Worm (Caenorhabditis elegans): ENCODE measurements around the gene C05G5.3.

The C05G5.3 gene

DNA sequence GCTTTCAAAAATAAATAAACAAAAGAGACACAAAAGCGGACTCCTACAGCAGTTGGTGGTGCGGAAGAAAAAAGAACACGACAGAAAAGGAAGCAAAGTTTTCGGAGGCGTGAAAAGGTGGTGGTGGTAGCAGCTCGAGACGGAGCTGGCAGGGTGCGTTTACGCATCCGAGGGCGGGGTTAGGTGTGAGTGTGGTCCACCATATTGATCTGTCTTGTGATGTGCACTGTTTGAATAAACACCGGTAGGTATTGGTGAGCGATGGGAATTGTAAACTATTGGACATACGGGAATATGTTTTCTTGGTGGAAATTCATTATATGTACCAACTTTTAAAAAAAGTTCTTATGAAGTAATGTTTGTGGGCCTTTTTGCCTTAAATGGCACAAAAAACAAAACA lies 9.2 kb upstream of the C05G5.3 start, which contains the start of gene C05G5.5:
C05G5.5 (minus strand) TSS at position 101 of the 400 bp plus-strand sequence.
- TF ChIP-seq ceh-40 (GFP tag; IDR thresholded peaks at IDR 0.05) (no peak), nhr-27 (tag; optimal IDR thresholded peaks at IDR 0.05) (no peak), lir-1 (GFP tag; conservative IDR thresholded peaks at IDR 0.05) (no peak), unc-62 (GFP tag; optimal IDR thresholded peaks at IDR 0.05) (no peak), ztf-3 (GFP tag; optimal IDR thresholded peaks at IDR 0.05) (no peak), rec-8 (tag; optimal IDR thresholded peaks at IDR 0.05) (no peak), pbrm-1 (GFP tag; IDR thresholded peaks at IDR 0.05) (no peak), F39B2.1 (GFP tag; IDR thresholded peaks at IDR 0.05) (no peak), C17E4.6 (GFP tag; IDR thresholded peaks at IDR 0.05) (no peak), rcor-1 (GFP tag; IDR thresholded peaks at IDR 0.05) (no peak), hrde-1 (tag; optimal IDR thresholded peaks at IDR 0.05; ENCODE audit: borderline replicate concordance) (no peak), aptf-2 (GFP tag; conservative IDR thresholded peaks at IDR 0.05) (no peak), snpc-1.1 (tag; optimal IDR thresholded peaks at IDR 0.05; ENCODE audit: insufficient read depth) (no peak), chd-7 (tag; optimal IDR thresholded peaks at IDR 0.05) (no peak), snpc-3.4 (tag; optimal IDR thresholded peaks at IDR 0.05) (no peak), zim-3 (tag; optimal IDR thresholded peaks at IDR 0.05) (no peak)

DNA sequence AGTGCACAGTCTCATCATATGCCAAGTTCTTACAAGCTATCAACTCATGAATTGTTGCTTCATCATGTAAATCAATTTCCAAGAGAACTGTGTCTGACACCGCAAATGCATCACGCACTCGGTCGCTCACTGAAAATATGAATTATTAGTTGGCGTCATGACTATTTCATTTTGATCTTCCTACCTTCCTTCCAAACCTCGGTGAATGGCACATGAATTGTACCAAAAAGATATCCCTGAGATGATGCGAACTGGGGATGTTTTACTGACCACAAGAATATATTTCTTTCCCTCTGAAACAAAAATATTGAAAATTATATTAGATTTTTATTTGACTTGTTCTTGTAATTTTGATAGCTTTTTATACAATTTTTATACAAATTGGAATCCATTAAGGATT lies 8.4 kb upstream of the C05G5.3 start:
- TF ChIP-seq madf-3 (GFP tag; IDR thresholded peaks at IDR 0.05) (no peak), ceh-91 (GFP tag; IDR thresholded peaks at IDR 0.05) (no peak), lsl-1 (GFP tag; optimal IDR thresholded peaks at IDR 0.05) (no peak), snpc-3.4 (tag; optimal IDR thresholded peaks at IDR 0.05) (no peak), hsf-1 (GFP tag; IDR thresholded peaks at IDR 0.05) (no peak), lin-35 (GFP tag; optimal IDR thresholded peaks at IDR 0.05) (no peak)

DNA sequence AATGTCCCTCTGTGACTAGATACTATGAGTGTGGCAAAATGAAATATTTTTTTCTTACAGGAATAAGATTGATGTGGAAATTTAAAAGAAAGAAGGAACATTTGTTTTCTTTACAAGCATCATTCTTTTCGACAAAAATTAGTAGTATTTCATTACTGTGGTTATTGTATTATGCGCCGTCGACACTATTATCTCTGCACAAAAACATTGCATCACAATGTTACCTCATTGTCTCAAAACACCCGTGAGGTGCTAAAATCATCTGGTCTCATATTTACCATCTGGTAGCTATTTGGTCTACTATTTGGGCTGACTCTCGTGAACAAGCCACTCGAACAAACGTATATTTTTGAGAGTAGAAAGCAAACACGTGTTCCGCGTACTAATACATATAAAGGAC lies 7.7 kb upstream of the C05G5.3 start:
- TF ChIP-seq K11D2.4 (GFP tag; IDR thresholded peaks at IDR 0.05) (no peak), unc-130 (GFP tag; optimal IDR thresholded peaks at IDR 0.05) (no peak), pbrm-1 (GFP tag; IDR thresholded peaks at IDR 0.05) (no peak), ztf-6 (GFP tag; IDR thresholded peaks at IDR 0.05) (no peak), B0035.1 (tag; optimal IDR thresholded peaks at IDR 0.05) (no peak), D2030.7 (GFP tag; IDR thresholded peaks at IDR 0.05) (no peak), let-607 (tag; optimal IDR thresholded peaks at IDR 0.05) (no peak), hmg-1.2 (GFP tag; IDR thresholded peaks at IDR 0.05) (no peak), K12H6.12 (tag; optimal IDR thresholded peaks at IDR 0.05) (no peak), egl-18 (GFP tag; IDR thresholded peaks at IDR 0.05) (no peak), F49E8.2 (tag; optimal IDR thresholded peaks at IDR 0.05; ENCODE audit: insufficient read depth) (no peak), nfya-2 (GFP tag; IDR thresholded peaks at IDR 0.05) (no peak)

DNA sequence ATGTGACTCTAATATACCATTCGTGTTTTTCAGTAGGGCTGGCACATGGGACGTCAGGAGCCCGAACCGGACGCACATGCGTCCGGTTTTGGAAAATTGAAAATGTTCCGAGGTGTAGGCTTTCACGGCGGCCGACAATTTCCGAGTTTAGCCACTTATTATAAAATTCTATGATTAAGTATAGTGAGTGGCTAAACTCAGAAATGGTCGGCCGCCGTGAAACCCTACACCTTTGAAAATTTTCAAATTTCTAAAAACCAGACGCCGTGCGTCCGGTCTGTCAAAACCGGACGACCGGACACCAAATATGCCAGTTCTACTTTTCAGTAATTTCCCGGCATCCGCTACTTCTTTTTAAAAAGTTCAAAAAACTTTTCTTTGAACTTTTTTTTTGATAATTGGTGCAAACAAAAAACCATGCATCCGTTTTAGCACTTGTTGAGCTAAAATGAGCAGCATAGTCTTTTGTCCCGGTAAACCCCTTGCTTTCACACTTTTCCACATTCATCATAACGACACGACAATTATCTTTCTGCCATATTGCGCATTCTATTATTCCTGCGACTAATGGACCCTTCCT lies 5.9 kb upstream of the C05G5.3 start:
- TF ChIP-seq snpc-1.1 (tag; optimal IDR thresholded peaks at IDR 0.05; ENCODE audit: insufficient read depth) = peak; percentile 1
- TF ChIP-seq snpc-4 (GFP tag; optimal IDR thresholded peaks at IDR 0.05) = no peak
- peak in 3 of 4 experiments; percentile 36 to 88 (median 86) for TF ChIP-seq snpc-4 (tag; optimal IDR thresholded peaks at IDR 0.05)
- no peak for TF ChIP-seq him-1 (tag; optimal IDR thresholded peaks at IDR 0.05)
- peak; percentile 33 for TF ChIP-seq hmg-1.2 (GFP tag; IDR thresholded peaks at IDR 0.05)
